Worm (Caenorhabditis elegans): Measurements from ENCODE around the gene Y75B7AR.1.

DNA sequence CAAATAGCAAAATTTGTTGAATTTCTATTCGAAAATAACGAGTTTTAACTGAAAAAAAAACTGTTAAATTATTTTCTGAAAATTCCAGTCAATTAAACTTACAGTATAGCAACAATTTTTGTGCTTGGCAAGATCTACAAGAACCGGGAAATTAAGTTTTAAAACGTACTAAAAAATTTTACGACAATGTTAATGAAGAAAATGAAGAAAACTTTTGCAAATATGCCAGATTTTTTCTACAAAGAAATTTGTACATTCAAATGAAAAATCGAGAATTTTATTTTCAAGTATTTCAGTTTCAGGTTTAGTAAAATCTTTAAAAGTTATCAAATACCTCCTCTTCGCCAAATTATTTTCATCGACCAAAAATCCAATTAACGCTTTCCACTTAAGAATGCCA is 49.2 kb upstream of the Y75B7AR.1 start, which contains the start of gene cnc-11:
- TF ChIP-seq jun-1 (tag; optimal IDR thresholded peaks at IDR 0.05) (no peak), efl-3 (GFP tag; optimal IDR thresholded peaks at IDR 0.05) (no peak), Y116A8C.19 (tag; optimal IDR thresholded peaks at IDR 0.05; ENCODE audit: borderline replicate concordance) (no peak), unc-62 (GFP tag; optimal IDR thresholded peaks at IDR 0.05) (no peak), lsy-2 (tag; optimal IDR thresholded peaks at IDR 0.05) (no peak), nhr-237 (tag; optimal IDR thresholded peaks at IDR 0.05) (no peak), pqm-1 (tag; optimal IDR thresholded peaks at IDR 0.05) (no peak), ztf-11 (tag; optimal IDR thresholded peaks at IDR 0.05) (no peak), skn-1 (tag; optimal IDR thresholded peaks at IDR 0.05) (no peak), mdl-1 (tag; optimal IDR thresholded peaks at IDR 0.05) (no peak), tbx-2 (tag; optimal IDR thresholded peaks at IDR 0.05) (no peak), sup-37 (GFP tag; optimal IDR thresholded peaks at IDR 0.05) (no peak), ama-1 (optimal IDR thresholded peaks at IDR 0.05) (no peak)
